Fruit fly (Drosophila melanogaster): ENCODE data around the gene CG14605.

dm6 chr3R:7188697-7189096 is 30.8 kb downstream of the CG14605 start:
- TF ChIP-seq rn (GFP tag; IDR thresholded peaks at IDR 0.05) (no peak), CG13204 (GFP tag; optimal IDR thresholded peaks at IDR 0.05) (no peak), CG8301 (tag; optimal IDR thresholded peaks at IDR 0.05) (no peak), CG32121 (GFP tag; IDR thresholded peaks at IDR 0.05) (no peak), CG15710 (tag; optimal IDR thresholded peaks at IDR 0.05) (no peak)
